Worm (Caenorhabditis elegans) whole organism, L4 larva: ENCODE measurements around the gene H01M10.2.

Experiments
- aha-1 ChIP-seq: fragments of 150-350 bp; peaks from one replicate; lab custom pipeline; 2014; ENCODE audit warnings: missing biosample characterization, missing genetic modification characterization
- ama-1 ChIP-seq: fragments of 150-350 bp; optimal IDR thresholded peaks from 2 replicates; lab custom pipeline; 2014; ENCODE audit warnings: inconsistent platforms, mixed read lengths
- daf-16 ChIP-seq, 3 experiments: sonication (generic microtip); optimal IDR thresholded peaks; 2 replicates each; lab custom pipeline; 2016 to 2017; ENCODE audit warnings: missing genetic modification characterization in 3 of 3, missing genetic modification reagents in 3 of 3, mild to moderate bottlenecking in 2 of 3, missing compliant biosample characterization in 2 of 3, missing biosample characterization in 1 of 3, moderate library complexity in 1 of 3
- daf-8 ChIP-seq: fragments of 200-800 bp; sonication (Bioruptor generic); IDR thresholded peaks from 2 replicates; pipeline ENCODE4 v1.3.6; 2022; ENCODE audit warnings: missing genetic modification characterization, missing compliant biosample characterization
- dpl-1 ChIP-seq: fragments of 150-350 bp; optimal IDR thresholded peaks from 2 replicates; lab custom pipeline; 2014; ENCODE audit warnings: missing biosample characterization, missing genetic modification reagents, missing genetic modification characterization
- dve-1 ChIP-seq: sonication (generic microtip); optimal IDR thresholded peaks from 2 replicates; lab custom pipeline; 2017; ENCODE audit warnings: antibody characterized with exemption, mild to moderate bottlenecking, missing genetic modification characterization, missing compliant biosample characterization; ENCODE audit not compliant: insufficient read depth
- egl-27 ChIP-seq: sonication (generic microtip); optimal IDR thresholded peaks from 3 replicates; lab custom pipeline; 2017; ENCODE audit warnings: missing biosample characterization, missing genetic modification reagents, missing genetic modification characterization
- fkh-10 ChIP-seq: fragments of 150-350 bp; optimal IDR thresholded peaks from 2 replicates; lab custom pipeline; 2014; ENCODE audit warnings: missing biosample characterization, missing genetic modification reagents, missing genetic modification characterization
- gei-8 ChIP-seq: fragments of 200-800 bp; sonication (Bioruptor generic); optimal IDR thresholded peaks from 2 replicates; lab custom pipeline; 2018; ENCODE audit warnings: mild to moderate bottlenecking, missing genetic modification characterization, missing compliant biosample characterization
- hlh-11 ChIP-seq: fragments of 200-800 bp; sonication (Bioruptor generic); optimal IDR thresholded peaks from 2 replicates; lab custom pipeline; 2018; ENCODE audit warnings: mild to moderate bottlenecking, missing genetic modification characterization, missing compliant biosample characterization
- hlh-30 ChIP-seq: sonication (generic microtip); optimal IDR thresholded peaks from 2 replicates; lab custom pipeline; 2017; ENCODE audit warnings: antibody characterized with exemption, mild to moderate bottlenecking, missing genetic modification characterization, missing compliant biosample characterization; ENCODE audit not compliant: insufficient read depth
- hmg-1.1 ChIP-seq: fragments of 200-800 bp; sonication (Bioruptor generic); IDR thresholded peaks from 2 replicates; pipeline ENCODE4 v1.3.6; 2022; ENCODE audit warnings: missing genetic modification reagents, missing genetic modification characterization, missing compliant biosample characterization
- lin-1 ChIP-seq: fragments of 200-800 bp; sonication (Bioruptor generic); IDR thresholded peaks from 2 replicates; pipeline ENCODE4 v1.3.6; 2022; ENCODE audit warnings: missing genetic modification reagents, missing genetic modification characterization, missing compliant biosample characterization
- lsy-2 ChIP-seq, 2 experiments: fragments of 150-350 bp in 1 of 2; sonication (generic microtip) in 1 of 2; optimal IDR thresholded peaks; 2 replicates each; lab custom pipeline; 2014 to 2017; ENCODE audit warnings: missing biosample characterization in 2 of 2, missing genetic modification characterization in 2 of 2
- mep-1 ChIP-seq: fragments of 150-350 bp; sonication (generic microtip); optimal IDR thresholded peaks from 3 replicates; lab custom pipeline; 2014; ENCODE audit warnings: missing biosample characterization, missing genetic modification characterization
- mes-2 ChIP-seq: sonication (generic microtip); optimal IDR thresholded peaks from 2 replicates; lab custom pipeline; 2016; ENCODE audit warnings: missing genotype, mild to moderate bottlenecking, missing genetic modification characterization, missing compliant biosample characterization; ENCODE audit not compliant: poor library complexity, severe bottlenecking
- mxl-3 ChIP-seq: fragments of 200-800 bp; sonication (Bioruptor generic); optimal IDR thresholded peaks from 2 replicates; lab custom pipeline; 2018; ENCODE audit warnings: mild to moderate bottlenecking, missing genetic modification characterization, missing compliant biosample characterization
- nhr-10 ChIP-seq: fragments of 150-350 bp; optimal IDR thresholded peaks from 2 replicates; lab custom pipeline; 2014; ENCODE audit warnings: missing biosample characterization, missing genetic modification characterization
- nhr-102 ChIP-seq: sonication (generic microtip); optimal IDR thresholded peaks from 2 replicates; lab custom pipeline; 2016; ENCODE audit warnings: mild to moderate bottlenecking, missing genetic modification characterization, moderate library complexity, missing compliant biosample characterization
- nhr-237 ChIP-seq: sonication (generic microtip); optimal IDR thresholded peaks from 2 replicates; lab custom pipeline; 2017; ENCODE audit warnings: missing biosample characterization, missing genetic modification characterization
- nhr-25 ChIP-seq: sonication (generic microtip); optimal IDR thresholded peaks from 2 replicates; lab custom pipeline; 2017; ENCODE audit warnings: missing genetic modification characterization, mild to moderate bottlenecking, missing compliant biosample characterization, antibody characterized with exemption, moderate library complexity, borderline replicate concordance; ENCODE audit not compliant: insufficient read depth
- nhr-6 ChIP-seq: fragments of 150-350 bp; optimal IDR thresholded peaks from 2 replicates; lab custom pipeline; 2014; ENCODE audit warnings: missing biosample characterization, missing genetic modification characterization
- nhr-77 ChIP-seq: fragments of 150-350 bp; optimal IDR thresholded peaks from 2 replicates; lab custom pipeline; 2014; ENCODE audit warnings: missing biosample characterization, missing genetic modification characterization
- pha-4 ChIP-seq, 2 experiments: fragments of 150-350 bp in 1 of 2; fragments of 200-800 bp in 1 of 2; sonication (Bioruptor generic) in 1 of 2; IDR thresholded peaks in 1 of 2; optimal IDR thresholded peaks in 1 of 2; 2 replicates each; pipeline versions ENCODE4 v1.3.6 to Lab custom; 2014 to 2022; ENCODE audit warnings: missing genetic modification characterization in 2 of 2, missing genetic modification reagents in 2 of 2, missing biosample characterization in 1 of 2, missing compliant biosample characterization in 1 of 2
- php-3 ChIP-seq: fragments of 200-800 bp; sonication (Bioruptor generic); IDR thresholded peaks from 2 replicates; pipeline ENCODE4 v1.3.6; 2022; ENCODE audit warnings: missing genetic modification reagents, missing genetic modification characterization, missing compliant biosample characterization
- pqm-1 ChIP-seq: sonication (generic microtip); optimal IDR thresholded peaks from 2 replicates; lab custom pipeline; 2017; ENCODE audit warnings: missing biosample characterization, missing genetic modification characterization
- rbr-2 ChIP-seq: sonication (generic microtip); optimal IDR thresholded peaks from 2 replicates; lab custom pipeline; 2016; ENCODE audit warnings: missing genotype, missing genetic modification characterization, missing compliant biosample characterization
- skn-1 ChIP-seq: fragments of 150-350 bp; optimal IDR thresholded peaks from 2 replicates; lab custom pipeline; 2014; ENCODE audit warnings: missing biosample characterization, missing genetic modification characterization
- snpc-4 ChIP-seq: fragments of 150-350 bp; optimal IDR thresholded peaks from 2 replicates; lab custom pipeline; 2014; ENCODE audit warnings: missing biosample characterization, missing genetic modification characterization
- tag-97 ChIP-seq: fragments of 200-800 bp; sonication (Bioruptor generic); IDR thresholded peaks from 2 replicates; pipeline ENCODE4 v1.3.6; 2022; ENCODE audit warnings: missing genetic modification characterization, missing compliant biosample characterization
- unc-39 ChIP-seq: sonication (generic microtip); optimal IDR thresholded peaks from 2 replicates; lab custom pipeline; 2017; ENCODE audit warnings: missing biosample characterization, missing genetic modification characterization
- unc-62 ChIP-seq, 3 experiments: fragments of 150-350 bp in 1 of 3; sonication (generic microtip); optimal IDR thresholded peaks in 2 of 3; peaks in 1 of 3; 1 replicate in 1 of 3; 2 replicates in 2 of 3; lab custom pipeline; 2014 to 2017; ENCODE audit warnings: missing biosample characterization in 3 of 3, missing genetic modification characterization in 3 of 3, missing genetic modification reagents in 3 of 3, missing genotype in 1 of 3
- vab-7 ChIP-seq: fragments of 200-800 bp; sonication (Bioruptor generic); IDR thresholded peaks from 2 replicates; pipeline ENCODE4 v1.3.6; 2022; ENCODE audit warnings: missing genetic modification reagents, missing genetic modification characterization, missing compliant biosample characterization
- zfp-3 ChIP-seq: fragments of 200-800 bp; sonication (Bioruptor generic); conservative IDR thresholded peaks from 2 replicates; pipeline ENCODE4 v1.3.6; 2022; ENCODE audit warnings: missing genetic modification reagents, missing genetic modification characterization, missing compliant biosample characterization
- ztf-11 ChIP-seq: fragments of 150-350 bp; optimal IDR thresholded peaks from 2 replicates; lab custom pipeline; 2014; ENCODE audit warnings: missing biosample characterization, missing genetic modification characterization
- ztf-7 ChIP-seq: fragments of 150-350 bp; optimal IDR thresholded peaks from 2 replicates; lab custom pipeline; 2014; ENCODE audit warnings: missing biosample characterization, missing genetic modification characterization

H01M10.2 gene

DNA sequence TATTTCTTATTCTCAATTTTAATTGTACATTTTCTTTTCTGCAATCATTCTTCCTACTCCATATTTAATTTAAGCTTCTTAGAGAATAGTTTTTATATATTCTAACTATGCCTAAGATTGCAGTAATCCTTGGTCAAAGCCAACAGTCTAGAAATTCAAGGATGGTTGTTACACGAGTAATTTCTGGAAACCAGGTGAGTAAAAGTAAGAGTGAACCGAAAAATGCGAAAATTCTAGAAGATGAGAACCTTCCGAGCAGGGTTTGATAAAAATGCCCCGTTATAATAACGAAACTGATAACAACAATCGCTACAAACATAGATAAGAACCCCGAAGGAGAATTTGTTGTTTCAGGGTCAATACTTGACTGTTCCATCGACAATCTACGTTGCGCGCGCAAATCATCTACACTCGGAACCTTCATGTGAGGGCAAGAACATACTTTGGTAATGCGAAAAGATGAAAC, 20.2 kb downstream of the H01M10.2 start, which contains the start of gene F52H2.15 (continued):
- TF ChIP-seq hlh-11 (tag; lab: Kevin White, UChicago), result peak; percentile 49
- TF ChIP-seq gei-8, result no peak
- TF ChIP-seq pqm-1 (tag; lab: Kevin White, UChicago), result peak; percentile 66
- no peak for TF ChIP-seq nhr-10 (tag; lab: Kevin White, UChicago)
- TF ChIP-seq ama-1, result no peak
- TF ChIP-seq vab-7, result no peak
- TF ChIP-seq skn-1, result no peak
- TF ChIP-seq, all 104 proteins: peak for 8

DNA sequence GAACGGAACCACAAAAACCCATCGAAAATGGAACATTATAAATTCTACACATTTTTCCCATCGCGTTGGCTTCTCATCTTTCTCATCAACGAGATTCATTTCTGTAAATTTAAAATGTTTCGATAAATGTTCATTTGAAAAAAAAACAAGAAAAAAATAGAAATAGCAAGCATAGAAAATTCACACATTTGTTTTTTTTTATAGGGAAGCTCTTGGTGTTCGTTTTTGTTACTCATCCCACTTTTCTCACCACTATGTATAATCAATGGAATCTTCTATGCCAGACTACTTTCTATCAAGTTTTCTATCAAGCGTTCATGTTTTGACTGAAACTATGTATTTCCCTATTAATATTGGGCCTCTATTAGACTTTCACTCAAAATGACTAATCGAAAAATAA, 21.5 kb downstream of the H01M10.2 start, which contains the start of gene dhcr-24:
Gene dhcr-24, minus strand, starts transcription at position 101 of the 400 bp plus-strand sequence.
- TF ChIP-seq egl-27 (tag; lab: Kevin White, UChicago) (no peak), mxl-3 (GFP tag; lab: Kevin White, UChicago) (no peak), zfp-3 (GFP tag; lab: Robert Waterston, UW) (no peak), nhr-6 (tag; lab: Kevin White, UChicago) (no peak), lin-1 (GFP tag; lab: Robert Waterston, UW) (no peak), mep-1 (tag; lab: Kevin White, UChicago) (no peak), tag-97 (GFP tag; lab: Robert Waterston, UW) (no peak), dve-1 (no peak), gei-8 (no peak), daf-8 (no peak), snpc-4 (no peak), unc-39 (no peak), hlh-11 (tag; lab: Kevin White, UChicago) (no peak), vab-7 (no peak)

- TF ChIP-seq skn-1 (no peak), fkh-10 (GFP tag; lab: Kevin White, UChicago) (no peak), php-3 (GFP tag; lab: Robert Waterston, UW) (no peak)
- TF ChIP-seq, all 104 proteins: peak for 0
These were observed 25.6 kb downstream of the H01M10.2 start, which contains the start of gene F52H2.5 for ce11 chrX:2559979-2560378. F52H2.5 (minus strand) TSS chrX:2560079.

ce11 chrX:2559399-2559798, 26.2 kb downstream of the H01M10.2 start:
- TF ChIP-seq ztf-11 (no peak), nhr-10 (tag; lab: Kevin White, UChicago) (no peak), daf-16 (GFP tag; optimal IDR thresholded peaks at IDR 0.05; lab: Kevin White, UChicago) (no peak), daf-16 (tag; optimal IDR thresholded peaks at IDR 0.05; lab: Kevin White, UChicago) (peak; percentile 20), pha-4 (GFP tag; IDR thresholded peaks at IDR 0.05; lab: Robert Waterston, UW) (0 out of 2 replicates have a peak, but pooled peaks have one; percentile 24), pha-4 (tag; optimal IDR thresholded peaks at IDR 0.05; lab: Kevin White, UChicago) (no peak), ztf-7 (no peak), dpl-1 (peak; percentile 57), hmg-1.1 (GFP tag; lab: Robert Waterston, UW) (peak; percentile 35; the same call in 1 of the 2 replicates), mep-1 (tag; lab: Kevin White, UChicago) (peak; percentile 80), dve-1 (peak; percentile 36), nhr-25 (tag; lab: Kevin White, UChicago) (peak; percentile 6), rbr-2 (tag; lab: Kevin White, UChicago) (peak; percentile 59), hlh-11 (tag; lab: Kevin White, UChicago) (peak; percentile 50), nhr-102 (tag; lab: Kevin White, UChicago) (peak; percentile 1), hlh-30 (tag; lab: Kevin White, UChicago) (peak; percentile 42), nhr-237 (no peak), aha-1 (peak; percentile 33), nhr-77 (tag; lab: Kevin White, UChicago) (peak; percentile 41), mes-2 (tag; lab: Kevin White, UChicago) (peak; percentile 76), unc-62 (GFP tag; optimal IDR thresholded peaks at IDR 0.05 in 1 of 2; lab: Kevin White, UChicago) (peak in 1 of 2 experiments; percentile 33), unc-62 (tag; optimal IDR thresholded peaks at IDR 0.05; lab: Kevin White, UChicago) (no peak), lsy-2 (tag; optimal IDR thresholded peaks at IDR 0.05; lab: Kevin White, UChicago) (peak in 1 of 2 experiments; percentile 75)
